Worm (Caenorhabditis elegans): ENCODE data around the gene F11D11.3.
A peak's percentile ranks its signal among the peaks of the same experiment; 100 is the strongest.

F11D11.3 gene

ce11 chrV:18734381-18734780 lies 25.7 kb downstream of the F11D11.3 start, which contains the start of gene scl-20:
Gene scl-20, minus strand, starts transcription at chrV:18734481.
- no peak for TF ChIP-seq unc-120 (tag; optimal IDR thresholded peaks at IDR 0.05; ENCODE audit: poor library complexity, severe bottlenecking)
- no peak for TF ChIP-seq M03D4.4 (tag; optimal IDR thresholded peaks at IDR 0.05)
- TF ChIP-seq ceh-39 (tag; optimal IDR thresholded peaks at IDR 0.05), result no peak
- TF ChIP-seq ztf-11 (tag; optimal IDR thresholded peaks at IDR 0.05), result no peak
- no peak for TF ChIP-seq hlh-1 (tag; optimal IDR thresholded peaks at IDR 0.05)
- no peak for TF ChIP-seq nhr-12 (tag; optimal IDR thresholded peaks at IDR 0.05)
- TF ChIP-seq unc-62 (GFP tag; optimal IDR thresholded peaks at IDR 0.05), result no peak
- TF ChIP-seq blmp-1 (tag; optimal IDR thresholded peaks at IDR 0.05), result no peak
- TF ChIP-seq snpc-4 (tag; optimal IDR thresholded peaks at IDR 0.05), result no peak
- TF ChIP-seq ceh-83 (GFP tag; optimal IDR thresholded peaks at IDR 0.05), result no peak
- TF ChIP-seq lsy-2 (tag; optimal IDR thresholded peaks at IDR 0.05), result no peak
- no peak for TF ChIP-seq mls-2 (tag; optimal IDR thresholded peaks at IDR 0.05)
- no peak for TF ChIP-seq mab-5 (tag; optimal IDR thresholded peaks at IDR 0.05)
- TF ChIP-seq bed-3 (GFP tag; optimal IDR thresholded peaks at IDR 0.05), result no peak
- TF ChIP-seq ceh-43 (GFP tag; optimal IDR thresholded peaks at IDR 0.05), result no peak
- TF ChIP-seq pha-4 (tag; optimal IDR thresholded peaks at IDR 0.05), result no peak
- no peak for TF ChIP-seq lin-13 (tag; optimal IDR thresholded peaks at IDR 0.05)
- no peak for TF ChIP-seq flh-1 (GFP tag; optimal IDR thresholded peaks at IDR 0.05)
- no peak for TF ChIP-seq nhr-28 (tag; optimal IDR thresholded peaks at IDR 0.05)
- TF ChIP-seq tbx-8 (GFP tag; optimal IDR thresholded peaks at IDR 0.05), result no peak

- no peak for TF ChIP-seq drap-1 (GFP tag; optimal IDR thresholded peaks at IDR 0.05)
- peak; percentile 10 for TF ChIP-seq ham-2 (GFP tag; optimal IDR thresholded peaks at IDR 0.05)
Observed at ce11 chrV:18733942-18734341, 26.1 kb downstream of the F11D11.3 start.

DNA sequence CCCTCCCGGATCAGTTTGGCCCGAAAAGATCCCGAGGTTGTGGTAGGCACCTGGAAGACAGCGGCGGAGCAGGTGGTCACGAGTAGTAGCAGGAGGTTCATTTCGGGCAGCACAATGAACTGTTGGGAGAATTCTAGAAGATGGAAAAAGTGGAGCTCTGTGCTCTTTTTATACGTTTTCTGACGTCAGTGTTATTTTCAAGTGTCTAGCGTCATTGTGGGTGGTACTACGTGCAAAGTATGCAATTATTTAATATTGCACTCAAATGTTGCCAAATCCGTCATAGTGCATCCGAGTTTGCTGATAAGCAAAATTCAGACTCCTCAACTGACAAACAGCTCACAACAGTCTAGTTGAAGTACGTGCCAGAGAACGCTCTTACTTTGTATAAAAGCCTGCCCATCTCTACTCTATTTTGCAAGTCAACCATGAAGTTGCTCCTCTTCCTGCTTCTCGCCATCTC lies 28.5 kb downstream of the F11D11.3 start, which contains the start of the genes asp-18 and scl-19:
Gene asp-18, minus strand, starts transcription at position 101 of the 463 bp plus-strand sequence.
Gene scl-19, plus strand, starts transcription at position 413 of the 463 bp plus-strand sequence.
- TF ChIP-seq ceh-43 (GFP tag; optimal IDR thresholded peaks at IDR 0.05) (no peak), nhr-237 (tag; optimal IDR thresholded peaks at IDR 0.05) (no peak), nhr-2 (tag; optimal IDR thresholded peaks at IDR 0.05) (no peak), nhr-28 (tag; optimal IDR thresholded peaks at IDR 0.05) (no peak), lin-13 (tag; optimal IDR thresholded peaks at IDR 0.05) (no peak), M03D4.4 (tag; optimal IDR thresholded peaks at IDR 0.05) (no peak), unc-120 (tag; optimal IDR thresholded peaks at IDR 0.05; ENCODE audit: poor library complexity, severe bottlenecking) (no peak), ces-1 (GFP tag; optimal IDR thresholded peaks at IDR 0.05) (no peak), ham-2 (GFP tag; optimal IDR thresholded peaks at IDR 0.05) (no peak), blmp-1 (tag; optimal IDR thresholded peaks at IDR 0.05) (no peak), nhr-76 (tag; optimal IDR thresholded peaks at IDR 0.05) (no peak), ceh-83 (GFP tag; optimal IDR thresholded peaks at IDR 0.05) (no peak), drap-1 (GFP tag; optimal IDR thresholded peaks at IDR 0.05) (no peak), mls-2 (tag; optimal IDR thresholded peaks at IDR 0.05) (no peak), mab-5 (tag; optimal IDR thresholded peaks at IDR 0.05) (no peak), ztf-11 (tag; optimal IDR thresholded peaks at IDR 0.05) (no peak)

ce11 chrV:18729324-18729924 lies 30.6 kb downstream of the F11D11.3 start, which contains the start of gene asp-19:
Gene asp-19, minus strand, starts transcription at chrV:18729374.
- TF ChIP-seq sptf-1 (tag; optimal IDR thresholded peaks at IDR 0.05) (no peak), unc-120 (tag; optimal IDR thresholded peaks at IDR 0.05; ENCODE audit: poor library complexity, severe bottlenecking) (no peak), ces-1 (GFP tag; optimal IDR thresholded peaks at IDR 0.05) (no peak), nhr-2 (tag; optimal IDR thresholded peaks at IDR 0.05) (no peak), nhr-12 (tag; optimal IDR thresholded peaks at IDR 0.05) (no peak), pha-4 (tag; optimal IDR thresholded peaks at IDR 0.05) (no peak), bed-3 (GFP tag; optimal IDR thresholded peaks at IDR 0.05) (no peak), zip-8 (tag; optimal IDR thresholded peaks at IDR 0.05) (no peak), ceh-39 (tag; optimal IDR thresholded peaks at IDR 0.05) (no peak)

DNA sequence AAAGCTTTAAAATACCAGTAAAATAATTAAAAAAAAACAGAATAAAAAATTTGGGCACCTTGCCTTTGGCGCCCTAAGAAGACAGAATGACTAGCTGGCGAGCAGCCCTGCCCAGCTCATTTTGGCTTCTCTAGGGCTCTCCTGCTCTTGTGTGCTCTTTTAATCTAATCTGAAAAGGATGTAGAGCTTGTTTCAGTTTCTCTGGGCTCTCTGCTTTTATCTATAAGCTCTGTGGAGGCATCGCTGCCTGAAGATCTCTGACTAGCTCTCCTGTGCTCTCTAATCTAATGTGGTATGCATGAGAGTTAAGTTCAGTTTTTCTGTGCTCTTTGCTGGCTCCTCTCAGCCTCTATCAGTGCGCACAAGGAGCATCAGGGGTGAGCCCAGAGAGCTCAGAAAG lies 34.2 kb downstream of the F11D11.3 start:
- TF ChIP-seq ces-1 (GFP tag; optimal IDR thresholded peaks at IDR 0.05) (peak; percentile 68), nhr-76 (tag; optimal IDR thresholded peaks at IDR 0.05) (no peak)

- TF ChIP-seq unc-39 (tag; optimal IDR thresholded peaks at IDR 0.05), result no peak
- TF ChIP-seq sptf-1 (tag; optimal IDR thresholded peaks at IDR 0.05), result no peak
- TF ChIP-seq ceh-43 (GFP tag; optimal IDR thresholded peaks at IDR 0.05), result no peak
- no peak for TF ChIP-seq ceh-83 (GFP tag; optimal IDR thresholded peaks at IDR 0.05)
- TF ChIP-seq ztf-11 (tag; optimal IDR thresholded peaks at IDR 0.05), result no peak
- no peak for TF ChIP-seq nhr-76 (tag; optimal IDR thresholded peaks at IDR 0.05)
- no peak for TF ChIP-seq lin-13 (tag; optimal IDR thresholded peaks at IDR 0.05)
- no peak for TF ChIP-seq lsy-2 (tag; optimal IDR thresholded peaks at IDR 0.05)
- no peak for TF ChIP-seq pha-4 (tag; optimal IDR thresholded peaks at IDR 0.05)
Observed at ce11 chrV:18724076-18724475, 36.0 kb downstream of the F11D11.3 start.
